Fruit fly (Drosophila melanogaster) whole organism, wandering third instar larva: ENCODE results near the gene CG3301.

Experiments
- Abd-B ChIP-seq: fragments of >200 bp; optimal IDR thresholded peaks from 2 replicates; lab custom pipeline; 2017; ENCODE audit warnings: missing biosample characterization, missing genetic modification characterization
- CrebA ChIP-seq: fragments of 200-800 bp; sonication (Bioruptor generic); optimal IDR thresholded peaks from 2 replicates; lab custom pipeline; 2016; ENCODE audit warnings: missing biosample characterization, mild to moderate bottlenecking, missing genetic modification characterization, borderline replicate concordance
- Rel ChIP-seq, 2 experiments: fragments of 200-800 bp; sonication (Bioruptor generic) in 1 of 2; optimal IDR thresholded peaks; 2 replicates in 1 of 2; 3 replicates in 1 of 2; lab custom pipeline; 2016 to 2019; ENCODE audit warnings: mild to moderate bottlenecking in 2 of 2, missing biosample characterization in 2 of 2, missing genetic modification characterization in 2 of 2, moderate library complexity in 1 of 2
- br ChIP-seq: fragments of 200-800 bp; sonication (Bioruptor generic); optimal IDR thresholded peaks from 2 replicates; lab custom pipeline; 2016; ENCODE audit warnings: missing biosample characterization, missing genetic modification characterization
- pan ChIP-seq: fragments of >200 bp; optimal IDR thresholded peaks from 2 replicates; lab custom pipeline; 2017
- psq ChIP-seq: fragments of 200-800 bp; sonication (Bioruptor generic); optimal IDR thresholded peaks from 3 replicates; lab custom pipeline; 2017; ENCODE audit warnings: missing biosample characterization, mild to moderate bottlenecking, missing genetic modification characterization, moderate library complexity
- sage ChIP-seq: fragments of 200-800 bp; sonication (Bioruptor generic); optimal IDR thresholded peaks from 2 replicates; lab custom pipeline; 2016; ENCODE audit warnings: missing biosample characterization, mild to moderate bottlenecking, missing genetic modification characterization
- woc ChIP-seq: sonication (Bioruptor generic); optimal IDR thresholded peaks from 2 replicates; lab custom pipeline; 2016; ENCODE audit warnings: missing biosample characterization, mild to moderate bottlenecking, missing genetic modification characterization

DNA sequence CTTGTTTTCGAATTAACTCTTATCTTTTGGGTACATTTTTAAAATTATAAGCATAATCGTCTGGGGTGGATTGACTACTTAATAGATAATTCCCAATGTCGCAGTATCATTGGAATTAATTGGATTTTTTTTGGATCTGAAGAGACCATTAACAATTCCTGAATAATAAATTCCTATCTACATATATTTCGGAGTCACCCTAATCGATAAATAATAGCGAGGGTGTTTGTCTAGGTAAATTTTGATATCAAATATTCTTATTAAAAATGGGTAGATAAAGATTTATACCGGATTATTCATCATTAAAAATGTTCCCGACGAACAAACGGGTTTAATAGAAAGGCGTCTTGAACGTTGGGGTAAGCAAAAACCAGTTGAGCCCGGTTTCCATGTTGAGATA, 1.2 kb downstream of the CG3301 start:
- TF ChIP-seq CrebA (GFP tag; lab: Kevin White, UChicago) (no peak), Abd-B (GFP tag; lab: Kevin White, UChicago) (no peak), Rel (GFP tag; optimal IDR thresholded peaks at IDR 0.05; lab: Kevin White, UChicago) (no peak), Rel (tag; optimal IDR thresholded peaks at IDR 0.05; lab: Kevin White, UChicago) (no peak), br (no peak), psq (GFP tag; lab: Kevin White, UChicago) (no peak), woc (no peak), sage (GFP tag; lab: Kevin White, UChicago) (no peak), pan (lab: Kevin White, UChicago) (no peak)
